Fruit fly (Drosophila melanogaster): ENCODE data around the gene CanB.

dm6 chrX:5382539-5382938 lies 50.2 kb downstream of the CanB start:
- TF ChIP-seq usp (GFP tag; optimal IDR thresholded peaks at IDR 0.05) (no peak), CG8478 (optimal IDR thresholded peaks at IDR 0.05) (no peak), pan (optimal IDR thresholded peaks at IDR 0.05) (no peak), psq (optimal IDR thresholded peaks at IDR 0.05) (no peak), Dll (optimal IDR thresholded peaks at IDR 0.05) (no peak), EcR (GFP tag; optimal IDR thresholded peaks at IDR 0.05) (no peak)

All from whole organism.